Worm (Caenorhabditis elegans) whole organism, late embryonic: Measurements from ENCODE around the gene C05C10.2.

Experiments used
- F13H6.1 ChIP-seq: sonication (generic microtip); optimal IDR thresholded peaks from 2 replicates; lab custom pipeline; 2016; ENCODE audit warnings: missing genetic modification characterization, missing compliant biosample characterization
- K02D7.2 ChIP-seq: sonication (generic microtip); optimal IDR thresholded peaks from 2 replicates; lab custom pipeline; 2017; ENCODE audit warnings: mild to moderate bottlenecking, missing genetic modification characterization, missing compliant biosample characterization
- ahr-1 ChIP-seq: sonication (generic microtip); optimal IDR thresholded peaks from 2 replicates; lab custom pipeline; 2016; ENCODE audit warnings: missing genetic modification characterization, missing compliant biosample characterization
- ceh-18 ChIP-seq: sonication (generic microtip); optimal IDR thresholded peaks from 2 replicates; lab custom pipeline; 2016; ENCODE audit warnings: missing genetic modification characterization, missing compliant biosample characterization
- ceh-22 ChIP-seq: sonication (generic microtip); optimal IDR thresholded peaks from 2 replicates; lab custom pipeline; 2017; ENCODE audit warnings: missing biosample characterization, missing genetic modification characterization
- ceh-31 ChIP-seq: sonication (generic microtip); optimal IDR thresholded peaks from 2 replicates; lab custom pipeline; 2016; ENCODE audit warnings: missing genetic modification characterization, missing compliant biosample characterization
- ceh-6 ChIP-seq: fragments of 200-800 bp; sonication (Bioruptor generic); optimal IDR thresholded peaks from 2 replicates; lab custom pipeline; 2018; ENCODE audit warnings: mild to moderate bottlenecking, missing genetic modification characterization, missing compliant biosample characterization
- ceh-9 ChIP-seq: sonication (generic microtip); optimal IDR thresholded peaks from 2 replicates; lab custom pipeline; 2016; ENCODE audit warnings: mild to moderate bottlenecking, missing genetic modification characterization, inconsistent platforms, missing compliant biosample characterization
- dmd-4 ChIP-seq: sonication (generic microtip); optimal IDR thresholded peaks from 2 replicates; lab custom pipeline; 2016; ENCODE audit warnings: borderline replicate concordance, missing genetic modification characterization, missing compliant biosample characterization
- elt-2 ChIP-seq: sonication (generic microtip); optimal IDR thresholded peaks from 2 replicates; lab custom pipeline; 2016; ENCODE audit warnings: missing genetic modification reagents, missing genetic modification characterization, missing compliant biosample characterization
- elt-4 ChIP-seq: sonication (generic microtip); optimal IDR thresholded peaks from 2 replicates; lab custom pipeline; 2016; ENCODE audit warnings: missing genetic modification characterization, missing compliant biosample characterization
- ets-4 ChIP-seq: sonication (generic microtip); optimal IDR thresholded peaks from 2 replicates; lab custom pipeline; 2016; ENCODE audit warnings: missing genetic modification characterization, missing compliant biosample characterization
- eyg-1 ChIP-seq: sonication (generic microtip); optimal IDR thresholded peaks from 2 replicates; lab custom pipeline; 2016; ENCODE audit warnings: missing genotype, missing genetic modification characterization, missing compliant biosample characterization
- fkh-6 ChIP-seq: sonication (generic microtip); optimal IDR thresholded peaks from 2 replicates; lab custom pipeline; 2016; ENCODE audit warnings: missing genetic modification characterization, missing compliant biosample characterization
- hlh-13 ChIP-seq: fragments of 200-800 bp; sonication (Bioruptor generic); optimal IDR thresholded peaks from 2 replicates; lab custom pipeline; 2018; ENCODE audit warnings: mild to moderate bottlenecking, missing genetic modification characterization, missing compliant biosample characterization
- hlh-15 ChIP-seq: sonication (generic microtip); optimal IDR thresholded peaks from 2 replicates; lab custom pipeline; 2016; ENCODE audit warnings: missing genetic modification characterization, missing compliant biosample characterization
- hlh-6 ChIP-seq: sonication (generic microtip); optimal IDR thresholded peaks from 2 replicates; lab custom pipeline; 2016; ENCODE audit warnings: missing genotype, missing genetic modification characterization, missing compliant biosample characterization
- lim-6 ChIP-seq: sonication (generic microtip); optimal IDR thresholded peaks from 2 replicates; lab custom pipeline; 2016; ENCODE audit warnings: missing genetic modification characterization, missing compliant biosample characterization
- lin-11 ChIP-seq: fragments of 200-800 bp; sonication (Bioruptor generic); optimal IDR thresholded peaks from 2 replicates; lab custom pipeline; 2018; ENCODE audit warnings: mild to moderate bottlenecking, missing genetic modification characterization, missing compliant biosample characterization
- madf-2 ChIP-seq: sonication (generic microtip); optimal IDR thresholded peaks from 2 replicates; lab custom pipeline; 2017; ENCODE audit warnings: missing genetic modification characterization, missing compliant biosample characterization
- nfya-1 ChIP-seq: sonication (generic microtip); optimal IDR thresholded peaks from 2 replicates; lab custom pipeline; 2017; ENCODE audit warnings: missing genetic modification characterization, mild to moderate bottlenecking, missing compliant biosample characterization, antibody characterized with exemption, moderate library complexity
- nhr-11 ChIP-seq: fragments of 150-350 bp; optimal IDR thresholded peaks from 2 replicates; lab custom pipeline; 2014; ENCODE audit warnings: missing biosample characterization, missing genetic modification characterization
- npax-4 ChIP-seq: sonication (generic microtip); optimal IDR thresholded peaks from 2 replicates; lab custom pipeline; 2016; ENCODE audit warnings: missing genetic modification characterization, missing compliant biosample characterization
- pag-3 ChIP-seq: sonication (generic microtip); optimal IDR thresholded peaks from 2 replicates; lab custom pipeline; 2016; ENCODE audit warnings: missing compliant biosample characterization, missing genetic modification characterization, borderline replicate concordance
- pax-1 ChIP-seq: fragments of 150-350 bp; optimal IDR thresholded peaks from 2 replicates; lab custom pipeline; 2014; ENCODE audit warnings: missing biosample characterization, missing genetic modification characterization
- pros-1 ChIP-seq: fragments of 150-350 bp; optimal IDR thresholded peaks from 2 replicates; lab custom pipeline; 2014; ENCODE audit warnings: missing biosample characterization, missing genetic modification reagents, missing genetic modification characterization
- sox-2 ChIP-seq: fragments of 200-800 bp; sonication (Bioruptor generic); IDR thresholded peaks from 2 replicates; pipeline ENCODE4 v1.3.6; 2022; ENCODE audit warnings: missing genetic modification reagents, missing genetic modification characterization, missing compliant biosample characterization
- sox-4 ChIP-seq: sonication (generic microtip); optimal IDR thresholded peaks from 2 replicates; lab custom pipeline; 2017; ENCODE audit warnings: mild to moderate bottlenecking, missing genetic modification characterization, inconsistent platforms, missing compliant biosample characterization
- tbx-7 ChIP-seq: sonication (generic microtip); optimal IDR thresholded peaks from 2 replicates; lab custom pipeline; 2016; ENCODE audit warnings: missing genotype, missing genetic modification characterization, missing compliant biosample characterization
- unc-42 ChIP-seq: sonication (generic microtip); optimal IDR thresholded peaks from 2 replicates; lab custom pipeline; 2016; ENCODE audit warnings: missing genotype, missing genetic modification characterization, missing compliant biosample characterization
- zip-5 ChIP-seq: sonication (generic microtip); optimal IDR thresholded peaks from 2 replicates; lab custom pipeline; 2016; ENCODE audit warnings: missing genetic modification characterization, missing compliant biosample characterization

Gene C05C10.2

DNA sequence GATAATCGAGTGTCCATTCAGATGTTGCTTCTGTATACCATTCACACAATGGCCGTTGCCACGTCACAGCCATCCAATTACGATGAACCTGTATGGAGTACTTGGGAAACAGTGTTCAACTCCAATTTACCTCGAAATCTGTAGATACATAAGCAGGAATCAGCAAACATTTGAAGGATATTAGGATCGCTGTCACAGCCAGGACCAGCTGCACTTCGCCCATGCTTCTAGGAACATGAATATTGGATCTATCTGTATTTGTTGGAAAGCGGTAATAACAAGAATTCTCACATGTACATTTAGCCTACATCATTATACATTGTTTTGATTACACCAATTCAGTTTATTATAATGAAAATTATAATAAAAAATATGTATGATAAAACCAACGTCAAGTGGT, 35.8 kb upstream of the C05C10.2 start, which contains the start of gene algn-8:
Gene algn-8, minus strand, starts transcription at position 227 of the 400 bp plus-strand sequence.
- no peak for TF ChIP-seq zip-5 (tag; lab: Kevin White, UChicago)
- TF ChIP-seq ahr-1 (tag; lab: Kevin White, UChicago), result no peak
- no peak for TF ChIP-seq ceh-18 (tag; lab: Kevin White, UChicago)
- TF ChIP-seq lim-6 (tag; lab: Kevin White, UChicago), result no peak

DNA sequence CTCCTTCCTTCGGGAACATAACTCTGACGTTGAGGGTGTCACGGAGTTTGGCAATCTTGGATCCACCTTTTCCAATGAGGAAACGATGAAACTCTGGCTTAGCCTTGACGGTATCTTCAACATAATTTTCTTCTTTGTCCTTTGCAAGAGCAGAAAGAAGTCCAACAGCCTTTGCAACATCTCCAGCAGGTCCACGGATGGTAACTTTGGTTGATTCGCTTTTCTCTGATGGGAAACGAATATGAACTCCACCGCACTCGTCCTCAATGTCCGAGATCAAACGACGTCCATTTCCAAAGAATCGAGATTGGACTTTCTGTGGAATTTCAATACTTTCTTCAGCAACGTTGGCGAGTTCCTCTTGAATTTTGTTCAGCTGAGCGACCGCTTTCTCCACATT, 33.5 kb upstream of the C05C10.2 start:
- TF ChIP-seq lin-11, result no peak
- TF ChIP-seq sox-2 (GFP tag; lab: Robert Waterston, UW), result no peak
- TF ChIP-seq ceh-9 (tag; lab: Kevin White, UChicago), result no peak
- TF ChIP-seq ceh-31 (tag; lab: Kevin White, UChicago), result no peak
- TF ChIP-seq lim-6 (tag; lab: Kevin White, UChicago), result no peak
- TF ChIP-seq sox-4 (tag; lab: Kevin White, UChicago), result no peak

DNA sequence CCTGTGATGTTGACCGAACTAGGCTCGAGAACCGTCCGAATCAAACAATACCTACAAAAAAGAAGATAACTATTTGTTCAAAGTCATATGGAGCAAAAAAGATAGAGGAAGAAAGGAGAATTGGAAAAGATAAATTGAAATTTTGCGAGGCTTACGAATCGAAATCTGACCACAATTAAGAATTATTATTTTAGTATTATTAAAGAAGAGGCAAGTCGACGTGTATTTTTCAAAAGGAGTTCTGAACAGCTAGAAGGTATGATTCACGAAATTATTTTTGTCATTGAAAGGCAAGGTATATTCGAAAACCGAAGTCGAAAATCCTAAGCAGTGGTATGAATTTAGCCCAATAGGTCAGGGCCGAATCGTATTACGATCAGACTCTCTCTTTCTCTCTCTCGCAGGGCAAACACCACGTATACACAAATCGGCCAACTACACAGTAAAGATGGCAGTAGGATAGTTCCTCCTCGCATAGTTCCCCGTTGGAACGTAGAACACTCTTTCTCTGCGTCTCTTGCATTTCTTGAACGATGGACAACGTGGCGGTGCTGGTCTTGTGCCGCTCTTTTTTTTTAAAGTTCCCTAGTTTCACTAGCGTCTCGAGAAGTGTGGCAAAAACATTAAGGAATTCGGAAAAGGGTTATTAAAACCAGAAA, 30.9 kb upstream of the C05C10.2 start, which contains the start of gene vgln-1:
Gene vgln-1, minus strand, starts transcription at position 51 of the 659 bp plus-strand sequence.
- no peak for TF ChIP-seq fkh-6 (tag; lab: Kevin White, UChicago)

DNA sequence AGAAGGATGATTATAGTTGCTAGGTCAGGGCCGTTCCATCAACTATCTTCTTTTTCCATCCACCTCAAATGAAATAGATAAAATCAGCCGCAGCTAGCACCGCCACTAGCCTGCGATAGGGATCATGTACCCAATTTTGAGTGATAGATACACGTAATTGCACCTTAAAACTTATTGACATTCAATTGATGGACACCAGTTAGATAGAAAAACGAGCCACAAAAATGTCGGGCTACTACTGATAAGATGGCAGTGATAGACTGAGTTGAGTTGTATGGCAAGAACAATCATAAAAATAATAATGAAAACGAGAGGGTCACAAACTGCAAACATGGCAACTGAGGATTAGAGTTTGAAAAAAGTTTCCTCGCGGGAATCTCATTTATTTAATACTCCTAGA, 30.2 kb upstream of the C05C10.2 start:
- no peak for TF ChIP-seq hlh-15 (tag; lab: Kevin White, UChicago)
- TF ChIP-seq elt-2, result peak; percentile 81
- TF ChIP-seq, all 69 proteins: peak for 1

DNA sequence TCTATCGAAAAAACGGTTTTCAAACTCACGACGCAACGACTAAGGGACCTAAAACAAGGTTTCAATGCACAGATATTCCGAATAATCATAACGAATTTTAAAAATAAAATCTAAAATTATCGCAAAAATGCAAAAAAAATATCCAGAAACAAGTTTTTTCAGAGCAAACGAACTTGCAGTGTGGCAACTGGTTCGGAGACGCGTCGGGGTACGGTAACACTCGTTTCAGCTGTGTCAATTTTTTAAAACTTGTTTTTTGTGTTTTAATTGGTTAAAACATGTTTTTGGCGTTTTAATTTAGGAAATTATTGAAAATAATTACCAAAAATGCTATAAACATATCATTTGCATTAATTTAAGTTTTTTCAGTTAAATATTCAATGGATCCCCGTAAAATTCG, 29.6 kb upstream of the C05C10.2 start, which contains the start of gene C08H9.16:
Gene C08H9.16, plus strand, starts transcription at position 370 of the 400 bp plus-strand sequence.
- TF ChIP-seq hlh-13 (GFP tag; lab: Kevin White, UChicago), result no peak
- peak; percentile 73 for TF ChIP-seq nfya-1
- TF ChIP-seq unc-42 (tag; lab: Kevin White, UChicago), result peak; percentile 33
- no peak for TF ChIP-seq ceh-6 (GFP tag; lab: Kevin White, UChicago)
- TF ChIP-seq, all 69 proteins: peak for 2

DNA sequence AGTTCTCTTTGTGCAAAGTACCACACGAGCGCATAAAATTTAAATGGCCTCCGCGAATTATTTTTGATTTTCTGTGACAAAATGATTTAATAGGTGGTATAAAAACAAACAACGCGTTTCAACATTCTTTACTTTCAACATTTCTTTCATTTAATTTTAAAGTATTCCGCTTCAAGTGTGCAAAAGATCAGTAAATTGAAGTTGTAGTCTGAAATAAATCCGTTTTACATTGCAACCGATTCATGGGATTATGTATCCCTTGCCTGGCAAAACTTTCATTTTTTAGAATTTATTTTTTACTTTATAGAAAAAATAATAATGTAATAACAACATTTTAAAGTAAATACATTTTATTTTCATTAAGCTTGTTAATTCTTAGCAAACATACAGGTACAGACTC, 27.6 kb upstream of the C05C10.2 start, which contains the start of gene F26C11.1:
Gene F26C11.1, plus strand, starts transcription at position 301 of the 400 bp plus-strand sequence.
- TF ChIP-seq madf-2 (tag; lab: Kevin White, UChicago) (no peak), pax-1 (tag; lab: Kevin White, UChicago) (no peak), F13H6.1 (tag; lab: Kevin White, UChicago) (no peak), K02D7.2 (no peak), eyg-1 (tag; lab: Kevin White, UChicago) (no peak), pag-3 (tag; lab: Kevin White, UChicago) (no peak), ets-4 (tag; lab: Kevin White, UChicago) (no peak), pros-1 (no peak), dmd-4 (tag; lab: Kevin White, UChicago) (no peak), fkh-6 (tag; lab: Kevin White, UChicago) (no peak), ceh-6 (GFP tag; lab: Kevin White, UChicago) (no peak), hlh-6 (tag; lab: Kevin White, UChicago) (no peak), ceh-22 (no peak), npax-4 (no peak), elt-4 (tag; lab: Kevin White, UChicago) (no peak), ahr-1 (tag; lab: Kevin White, UChicago) (no peak), tbx-7 (tag; lab: Kevin White, UChicago) (no peak), nhr-11 (tag; lab: Kevin White, UChicago) (no peak)
